Worm (Caenorhabditis elegans): ENCODE results near the gene dct-15.

ce11 chrIV:9798307-9798706, 12.2 kb downstream of the dct-15 start:
- TF ChIP-seq ceh-13 (GFP tag; optimal IDR thresholded peaks at IDR 0.05) (no peak), ama-1 (optimal IDR thresholded peaks at IDR 0.05) (no peak), tbx-37 (GFP tag; conservative IDR thresholded peaks at IDR 0.05) (no peak), flt-1 (GFP tag; IDR thresholded peaks at IDR 0.05) (no peak), ets-7 (tag; optimal IDR thresholded peaks at IDR 0.05) (no peak), scrt-1 (GFP tag; IDR thresholded peaks at IDR 0.05) (no peak), aly-1 (tag; optimal IDR thresholded peaks at IDR 0.05) (no peak)

All from whole organism, early embryonic.